Fruit fly (Drosophila melanogaster) whole organism, adult: ENCODE measurements around the gene CG17544.

Experiments
- CG11617 ChIP-seq: fragments of 200-800 bp; sonication (Bioruptor generic); optimal IDR thresholded peaks from 2 replicates; lab custom pipeline; 2017; ENCODE audit warnings: mild to moderate bottlenecking, missing biosample characterization, missing genetic modification reagents, missing genetic modification characterization
- CG12768 ChIP-seq: fragments of 200-800 bp; sonication (Bioruptor generic); optimal IDR thresholded peaks from 2 replicates; lab custom pipeline; 2017; ENCODE audit warnings: missing biosample characterization, missing genetic modification characterization, mild to moderate bottlenecking, moderate library complexity, missing genetic modification reagents
- CG14711 ChIP-seq: fragments of 200-800 bp; sonication (Bioruptor generic); optimal IDR thresholded peaks from 2 replicates; lab custom pipeline; 2018; ENCODE audit warnings: missing biosample characterization, mild to moderate bottlenecking, missing genetic modification characterization, moderate library complexity
- CG1620 ChIP-seq: fragments of 200-800 bp; sonication (Bioruptor generic); optimal IDR thresholded peaks from 2 replicates; lab custom pipeline; 2016; ENCODE audit warnings: missing biosample characterization, missing genetic modification characterization
- CG33017 ChIP-seq: fragments of 200-800 bp; sonication (Bioruptor generic); optimal IDR thresholded peaks from 2 replicates; lab custom pipeline; 2018; ENCODE audit warnings: missing biosample characterization, mild to moderate bottlenecking, missing genetic modification characterization, moderate library complexity
- CG5204 ChIP-seq: fragments of 200-800 bp; sonication (Bioruptor generic); optimal IDR thresholded peaks from 2 replicates; lab custom pipeline; 2016; ENCODE audit warnings: missing biosample characterization, missing genetic modification characterization
- CG7045 ChIP-seq: fragments of 200-800 bp; sonication (Bioruptor generic); optimal IDR thresholded peaks from 2 replicates; lab custom pipeline; 2017; ENCODE audit warnings: missing biosample characterization, mild to moderate bottlenecking, missing genetic modification characterization
- CG7101 ChIP-seq: fragments of 200-800 bp; sonication (Bioruptor generic); optimal IDR thresholded peaks from 2 replicates; lab custom pipeline; 2018; ENCODE audit warnings: missing biosample characterization, mild to moderate bottlenecking, missing genetic modification characterization, moderate library complexity
- Clk ChIP-seq: fragments of 200-800 bp; sonication (Bioruptor generic); optimal IDR thresholded peaks from 2 replicates; lab custom pipeline; 2017; ENCODE audit warnings: missing biosample characterization, missing genetic modification characterization
- Crg-1 ChIP-seq: fragments of 200-800 bp; sonication (Bioruptor generic); optimal IDR thresholded peaks from 2 replicates; lab custom pipeline; 2016; ENCODE audit warnings: missing biosample characterization, missing genetic modification characterization
- Hr96 ChIP-seq: fragments of 200-800 bp; sonication (Bioruptor generic); optimal IDR thresholded peaks from 2 replicates; lab custom pipeline; 2016; ENCODE audit warnings: missing biosample characterization, missing genetic modification characterization
- Mnt ChIP-seq: fragments of 200-800 bp; sonication (Bioruptor generic); optimal IDR thresholded peaks from 2 replicates; lab custom pipeline; 2016; ENCODE audit warnings: missing biosample characterization, mild to moderate bottlenecking, missing genetic modification characterization
- bab1 ChIP-seq: fragments of 200-800 bp; sonication (Bioruptor generic); optimal IDR thresholded peaks from 3 replicates; lab custom pipeline; 2019; ENCODE audit warnings: missing biosample characterization, mild to moderate bottlenecking, missing genetic modification characterization, moderate library complexity
- cic ChIP-seq: fragments of 200-800 bp; sonication (Bioruptor generic); optimal IDR thresholded peaks from 2 replicates; lab custom pipeline; 2017; ENCODE audit warnings: missing biosample characterization, mild to moderate bottlenecking, missing genetic modification characterization, moderate library complexity
- cnc ChIP-seq, 2 experiments: fragments of >200 bp; optimal IDR thresholded peaks; 2 replicates each; lab custom pipeline; 2017
- kay ChIP-seq: fragments of 200-800 bp; sonication (Bioruptor generic); peaks from one replicate; lab custom pipeline; 2016; ENCODE audit warnings: missing biosample characterization, missing genetic modification characterization, borderline replicate concordance
- ovo ChIP-seq: fragments of 200-800 bp; sonication (Bioruptor generic); optimal IDR thresholded peaks from 2 replicates; lab custom pipeline; 2016; ENCODE audit warnings: missing biosample characterization, missing genetic modification characterization
- pad ChIP-seq: fragments of 200-800 bp; sonication (Bioruptor generic); optimal IDR thresholded peaks from 3 replicates; lab custom pipeline; 2017; ENCODE audit warnings: missing biosample characterization, missing genetic modification characterization, mild to moderate bottlenecking, moderate library complexity, missing genetic modification reagents
- tj ChIP-seq: fragments of 200-800 bp; sonication (Bioruptor generic); optimal IDR thresholded peaks from 3 replicates; lab custom pipeline; 2017; ENCODE audit warnings: missing biosample characterization, mild to moderate bottlenecking, missing genetic modification characterization, moderate library complexity
- toe ChIP-seq: fragments of 200-800 bp; sonication (Bioruptor generic); optimal IDR thresholded peaks from 2 replicates; lab custom pipeline; 2016; ENCODE audit warnings: missing biosample characterization, missing genetic modification characterization

CG17544 gene

DNA sequence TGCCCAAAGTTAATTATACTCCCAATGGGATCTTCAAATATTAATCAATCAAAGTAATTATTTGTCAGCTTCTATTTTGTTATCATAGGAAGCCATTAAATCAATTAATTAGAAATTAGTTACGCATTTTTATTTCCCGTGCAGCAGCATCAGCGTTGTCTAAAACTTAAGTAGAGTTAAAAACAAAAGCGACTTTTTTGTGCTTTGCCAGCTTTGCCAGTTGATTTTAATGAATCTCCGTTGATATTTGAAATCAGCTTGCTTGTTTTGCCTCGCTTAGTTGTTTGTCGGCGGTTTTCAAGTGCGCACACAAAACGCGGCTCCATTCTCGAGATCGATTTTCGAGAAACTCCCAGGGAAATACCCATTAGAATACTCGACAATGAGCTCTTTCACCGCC is 17.7 kb downstream of the CG17544 start, which contains the start of gene CG17350:
CG17350 (plus strand) TSS at position 301 of the 400 bp plus-strand sequence.
- TF ChIP-seq toe (GFP tag; lab: Kevin White, UChicago) (no peak), CG12768 (GFP tag; lab: Kevin White, UChicago) (no peak), Hr96 (no peak), CG11617 (GFP tag; lab: Kevin White, UChicago) (no peak), CG7101 (tag; lab: Kevin White, UChicago) (no peak), kay (GFP tag; lab: Kevin White, UChicago) (no peak), CG33017 (no peak), bab1 (no peak), pad (GFP tag; lab: Kevin White, UChicago) (no peak), cnc (optimal IDR thresholded peaks at IDR 0.05; lab: Kevin White, UChicago) (no peak), Crg-1 (GFP tag; lab: Kevin White, UChicago) (no peak), CG5204 (GFP tag; lab: Kevin White, UChicago) (no peak), CG14711 (no peak), CG7045 (GFP tag; lab: Kevin White, UChicago) (no peak), cic (GFP tag; lab: Kevin White, UChicago) (no peak), Clk (GFP tag; lab: Kevin White, UChicago) (no peak)

DNA sequence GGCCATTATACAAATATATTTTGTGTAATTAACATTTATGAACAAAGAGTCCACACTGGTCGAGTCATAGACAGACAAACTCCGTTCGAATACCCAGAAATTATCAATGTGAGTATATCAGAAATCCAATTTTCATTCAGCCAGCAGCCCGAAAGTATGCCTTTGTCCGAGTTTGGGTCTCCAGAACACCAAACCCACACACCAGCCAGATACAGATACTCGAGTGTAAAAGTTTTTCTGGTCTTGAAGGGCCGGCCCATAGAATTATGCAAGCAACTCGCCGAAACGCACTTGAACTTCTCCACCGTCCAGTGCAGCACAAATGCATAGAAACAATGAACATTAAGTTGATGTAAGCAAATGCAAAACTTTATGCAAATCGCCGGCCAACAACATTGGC is 19.7 kb downstream of the CG17544 start:
- TF ChIP-seq bab1 = no peak

DNA sequence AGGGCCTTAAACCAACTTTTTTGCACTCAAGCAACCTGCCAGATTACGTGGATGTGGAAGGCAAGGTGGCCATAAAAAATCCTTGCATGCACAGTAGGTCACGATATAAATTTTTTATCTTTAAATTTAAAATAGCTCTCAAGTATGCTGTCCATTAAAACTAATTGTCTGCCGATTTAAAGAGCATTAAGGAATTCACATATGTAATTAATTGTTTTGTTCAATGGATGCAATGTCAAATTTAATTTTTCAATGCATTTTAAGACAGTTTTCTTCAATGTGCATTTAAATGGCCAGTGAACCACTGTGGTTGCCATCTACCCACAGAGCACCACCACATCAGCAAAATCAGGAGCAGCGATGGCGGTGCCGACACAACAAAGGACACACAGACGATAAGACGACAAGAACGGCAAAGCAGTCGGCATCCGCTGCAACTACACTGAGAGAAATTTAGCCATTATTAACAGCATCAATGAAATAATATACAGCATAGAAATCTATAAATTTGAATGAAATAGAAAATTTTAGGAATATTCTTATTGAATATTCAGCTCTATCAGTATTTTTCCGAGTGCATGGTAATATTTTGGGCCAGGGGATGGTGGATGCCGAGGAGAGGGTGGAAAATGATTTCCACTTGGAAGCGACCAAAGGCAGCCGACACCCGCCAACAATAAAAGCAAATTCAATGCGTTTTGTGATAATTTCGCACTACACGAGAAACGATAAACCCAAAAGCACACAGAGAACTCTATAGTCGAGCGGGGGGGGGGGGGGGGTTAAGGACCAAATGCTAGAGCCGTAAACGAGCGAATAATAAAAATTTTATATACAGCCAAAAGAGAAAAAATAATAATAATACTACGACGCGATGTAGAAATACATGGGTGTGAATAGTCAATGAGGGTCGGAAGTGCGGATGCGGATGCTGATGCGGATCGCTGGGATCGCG is 20.9 kb downstream of the CG17544 start:
- no peak for TF ChIP-seq Mnt (GFP tag; lab: Kevin White, UChicago)
- no peak for TF ChIP-seq CG11617 (GFP tag; lab: Kevin White, UChicago)

DNA sequence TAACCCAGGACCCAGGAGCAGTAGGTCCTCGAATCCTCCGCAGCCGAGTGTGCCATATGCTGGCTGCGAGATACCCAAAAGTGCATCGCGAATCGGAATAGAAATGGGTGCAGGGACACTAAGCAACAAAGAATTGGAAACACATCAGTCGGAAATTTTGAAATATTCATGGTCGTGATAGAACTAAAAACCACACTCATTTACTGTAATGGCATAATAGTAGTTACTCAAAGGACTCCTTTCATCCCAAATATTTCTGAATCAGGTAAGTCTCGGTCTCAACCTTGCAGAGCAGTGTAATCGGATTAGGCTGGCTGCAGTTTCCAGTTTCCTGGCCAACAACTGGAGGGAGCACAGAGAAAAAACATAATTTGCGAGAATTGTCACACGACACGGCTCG is 22.1 kb downstream of the CG17544 start:
- TF ChIP-seq kay (GFP tag; lab: Kevin White, UChicago) = no peak
- TF ChIP-seq Clk (GFP tag; lab: Kevin White, UChicago) = no peak
- TF ChIP-seq cic (GFP tag; lab: Kevin White, UChicago) = no peak
- no peak for TF ChIP-seq CG7101 (tag; lab: Kevin White, UChicago)
- no peak for TF ChIP-seq CG7045 (GFP tag; lab: Kevin White, UChicago)
- no peak for TF ChIP-seq cnc (optimal IDR thresholded peaks at IDR 0.05; lab: Kevin White, UChicago)
- TF ChIP-seq CG5204 (GFP tag; lab: Kevin White, UChicago) = no peak
- no peak for TF ChIP-seq CG14711
- TF ChIP-seq CG1620 (GFP tag; lab: Kevin White, UChicago) = no peak
- no peak for TF ChIP-seq pad (GFP tag; lab: Kevin White, UChicago)
- TF ChIP-seq ovo = no peak
- no peak for TF ChIP-seq toe (GFP tag; lab: Kevin White, UChicago)
- no peak for TF ChIP-seq CG11617 (GFP tag; lab: Kevin White, UChicago)
- no peak for TF ChIP-seq tj (GFP tag; lab: Kevin White, UChicago)
- no peak for TF ChIP-seq Hr96
- TF ChIP-seq CG12768 (GFP tag; lab: Kevin White, UChicago) = no peak
- no peak for TF ChIP-seq Crg-1 (GFP tag; lab: Kevin White, UChicago)
- TF ChIP-seq bab1 = no peak

DNA sequence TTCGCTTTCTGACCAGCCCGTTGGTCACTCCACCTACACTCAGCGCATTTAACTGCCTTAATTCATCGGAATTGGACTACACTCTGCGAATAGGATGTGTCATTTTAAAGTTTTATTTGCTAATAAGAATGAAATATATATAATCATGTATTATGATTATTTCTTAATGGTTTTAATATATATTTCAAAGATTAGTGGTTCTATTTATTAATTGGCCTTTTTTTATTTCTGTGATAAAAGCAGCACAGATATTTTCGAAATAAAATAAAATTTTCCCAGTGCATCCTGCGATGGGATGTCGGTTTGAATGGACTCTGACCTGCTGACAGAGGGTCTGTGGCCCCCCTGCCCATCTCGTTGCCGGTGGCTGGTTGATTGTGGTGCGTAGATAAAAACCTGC is 24.5 kb downstream of the CG17544 start:
- TF ChIP-seq Crg-1 (GFP tag; lab: Kevin White, UChicago) (no peak), bab1 (no peak), Hr96 (no peak), cic (GFP tag; lab: Kevin White, UChicago) (no peak), kay (GFP tag; lab: Kevin White, UChicago) (no peak), CG12768 (GFP tag; lab: Kevin White, UChicago) (no peak), CG14711 (no peak), toe (GFP tag; lab: Kevin White, UChicago) (no peak), tj (GFP tag; lab: Kevin White, UChicago) (no peak), Clk (GFP tag; lab: Kevin White, UChicago) (no peak), CG1620 (GFP tag; lab: Kevin White, UChicago) (no peak), CG5204 (GFP tag; lab: Kevin White, UChicago) (no peak), Mnt (GFP tag; lab: Kevin White, UChicago) (no peak)

DNA sequence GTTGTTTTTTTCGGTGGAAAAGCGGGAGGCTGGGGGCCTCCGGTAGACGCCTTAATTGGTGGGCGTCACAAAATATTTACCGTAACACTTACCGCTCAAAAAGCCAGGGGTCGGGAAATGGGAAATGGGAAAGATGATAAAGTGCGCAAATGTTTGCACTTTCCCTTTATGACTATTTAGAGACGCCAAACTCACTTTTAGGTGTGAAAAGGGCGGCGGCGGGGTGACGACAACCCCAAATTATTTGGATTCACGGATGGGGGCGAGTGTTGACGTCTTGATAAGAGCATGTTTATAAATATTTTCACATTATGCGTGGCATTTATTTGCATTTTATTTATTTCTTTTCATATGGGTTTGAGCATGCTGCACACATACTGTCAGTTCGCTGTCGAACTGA is 28.2 kb downstream of the CG17544 start, which contains the start of gene CG17349:
CG17349 (plus strand) TSS at position 400 of the 400 bp plus-strand sequence.
- no peak for TF ChIP-seq CG12768 (GFP tag; lab: Kevin White, UChicago)
- no peak for TF ChIP-seq CG11617 (GFP tag; lab: Kevin White, UChicago)
- no peak for TF ChIP-seq cic (GFP tag; lab: Kevin White, UChicago)
- no peak for TF ChIP-seq CG5204 (GFP tag; lab: Kevin White, UChicago)
- TF ChIP-seq kay (GFP tag; lab: Kevin White, UChicago) = no peak
- no peak for TF ChIP-seq CG1620 (GFP tag; lab: Kevin White, UChicago)
- no peak for TF ChIP-seq cnc (optimal IDR thresholded peaks at IDR 0.05; lab: Kevin White, UChicago)
- TF ChIP-seq Crg-1 (GFP tag; lab: Kevin White, UChicago) = no peak
- TF ChIP-seq Clk (GFP tag; lab: Kevin White, UChicago) = no peak
- no peak for TF ChIP-seq pad (GFP tag; lab: Kevin White, UChicago)
